Fruit fly (Drosophila melanogaster) whole organism, embryonic: Measurements from ENCODE around the gene Dhpr.

Experiments used
- B-H2 ChIP-seq: fragments of 200-800 bp; sonication (Bioruptor generic); optimal IDR thresholded peaks from 2 replicates; lab custom pipeline; 2018; ENCODE audit warnings: missing biosample characterization, mild to moderate bottlenecking, missing genetic modification characterization
- Bdp1 ChIP-seq: fragments of 200-800 bp; sonication (Bioruptor generic); optimal IDR thresholded peaks from 3 replicates; lab custom pipeline; 2016; ENCODE audit warnings: missing biosample characterization, missing genetic modification characterization
- CG10267 ChIP-seq: fragments of 200-800 bp; sonication (Bioruptor generic); optimal IDR thresholded peaks from 2 replicates; lab custom pipeline; 2018; ENCODE audit warnings: missing biosample characterization, mild to moderate bottlenecking, missing genetic modification characterization, moderate library complexity
- CG10366 ChIP-seq: fragments of 200-800 bp; sonication (Bioruptor generic); IDR thresholded peaks from 2 replicates; pipeline ENCODE4 v1.3.6; 2022; ENCODE audit warnings: missing biosample characterization, missing genetic modification characterization
- CG10565 ChIP-seq: fragments of 200-800 bp; sonication (Bioruptor generic); optimal IDR thresholded peaks from 3 replicates; lab custom pipeline; 2016; ENCODE audit warnings: missing biosample characterization, mild to moderate bottlenecking, missing genetic modification characterization
- CG10654 ChIP-seq: fragments of 200-800 bp; sonication (Bioruptor generic); optimal IDR thresholded peaks from 2 replicates; lab custom pipeline; 2016; ENCODE audit warnings: missing biosample characterization, missing genetic modification characterization
- CG11093 ChIP-seq: fragments of 200-800 bp; sonication (Bioruptor generic); IDR thresholded peaks from 3 replicates; pipeline ENCODE4 v1.3.6; 2022; ENCODE audit warnings: missing biosample characterization, missing genetic modification characterization
- CG11504 ChIP-seq: fragments of 200-800 bp; sonication (Bioruptor generic); optimal IDR thresholded peaks from 3 replicates; lab custom pipeline; 2019; ENCODE audit warnings: missing biosample characterization, mild to moderate bottlenecking, missing genetic modification characterization, moderate library complexity
- CG12299 ChIP-seq: fragments of 200-800 bp; sonication (Bioruptor generic); optimal IDR thresholded peaks from 2 replicates; lab custom pipeline; 2018; ENCODE audit warnings: missing biosample characterization, mild to moderate bottlenecking, missing genetic modification characterization
- CG12391 ChIP-seq: fragments of 200-800 bp; sonication (Bioruptor generic); optimal IDR thresholded peaks from 3 replicates; lab custom pipeline; 2018; ENCODE audit warnings: missing biosample characterization, mild to moderate bottlenecking, missing genetic modification characterization, moderate library complexity
- CG14014 ChIP-seq: fragments of 200-800 bp; sonication (Bioruptor generic); IDR thresholded peaks from 2 replicates; pipeline ENCODE4 v1.3.6; 2022; ENCODE audit warnings: missing biosample characterization, missing genetic modification characterization
- CG15011 ChIP-seq: fragments of 200-800 bp; sonication (Bioruptor generic); optimal IDR thresholded peaks from 3 replicates; lab custom pipeline; 2018; ENCODE audit warnings: missing biosample characterization, mild to moderate bottlenecking, missing genetic modification characterization
- CG15269 ChIP-seq: fragments of 200-800 bp; sonication (Bioruptor generic); optimal IDR thresholded peaks from 2 replicates; lab custom pipeline; 2018; ENCODE audit warnings: missing biosample characterization, mild to moderate bottlenecking, missing genetic modification characterization, moderate library complexity
- CG1647 ChIP-seq: fragments of 200-800 bp; sonication (Bioruptor generic); optimal IDR thresholded peaks from 3 replicates; lab custom pipeline; 2016; ENCODE audit warnings: missing biosample characterization, missing genetic modification characterization
- CG16815 ChIP-seq: fragments of 200-800 bp; sonication (Bioruptor generic); optimal IDR thresholded peaks from 3 replicates; lab custom pipeline; 2017; ENCODE audit warnings: missing biosample characterization, mild to moderate bottlenecking, missing genetic modification characterization
- CG17385 ChIP-seq: fragments of 200-800 bp; sonication (Bioruptor generic); optimal IDR thresholded peaks from 3 replicates; lab custom pipeline; 2018; ENCODE audit warnings: missing biosample characterization, mild to moderate bottlenecking, missing genetic modification characterization
- CG1792 ChIP-seq: fragments of 200-800 bp; sonication (Bioruptor generic); optimal IDR thresholded peaks from 2 replicates; lab custom pipeline; 2016; ENCODE audit warnings: missing biosample characterization, missing genetic modification characterization
- CG18764 ChIP-seq: fragments of 200-800 bp; sonication (Bioruptor generic); optimal IDR thresholded peaks from 3 replicates; lab custom pipeline; 2016; ENCODE audit warnings: missing biosample characterization, missing genetic modification characterization
- CG2712 ChIP-seq: fragments of 200-800 bp; optimal IDR thresholded peaks from 3 replicates; lab custom pipeline; 2019; ENCODE audit warnings: missing biosample characterization, mild to moderate bottlenecking, missing genetic modification characterization, moderate library complexity
- CG32767 ChIP-seq: fragments of 200-800 bp; sonication (Bioruptor generic); IDR thresholded peaks from 2 replicates; pipeline ENCODE4 v1.3.6; 2022; ENCODE audit warnings: missing biosample characterization, missing genetic modification characterization
- CG5180 ChIP-seq: fragments of 200-800 bp; sonication (Bioruptor generic); optimal IDR thresholded peaks from 3 replicates; lab custom pipeline; 2017; ENCODE audit warnings: missing biosample characterization, missing genetic modification characterization, mild to moderate bottlenecking, moderate library complexity, missing genetic modification reagents
- CG7745 ChIP-seq: fragments of 200-800 bp; sonication (Bioruptor generic); optimal IDR thresholded peaks from 2 replicates; lab custom pipeline; 2018; ENCODE audit warnings: missing biosample characterization, mild to moderate bottlenecking, missing genetic modification characterization, moderate library complexity
- CG8089 ChIP-seq: fragments of 200-800 bp; sonication (Bioruptor generic); optimal IDR thresholded peaks from 3 replicates; lab custom pipeline; 2016; ENCODE audit warnings: missing biosample characterization, missing genetic modification characterization
- D19A ChIP-seq: fragments of 200-800 bp; optimal IDR thresholded peaks from 3 replicates; lab custom pipeline; 2019; ENCODE audit warnings: missing biosample characterization, mild to moderate bottlenecking, missing genetic modification characterization, moderate library complexity
- Dfd ChIP-seq, 2 experiments: fragments of >200 bp; optimal IDR thresholded peaks; 2 replicates each; lab custom pipeline; 2017; ENCODE audit warnings: missing biosample characterization in 2 of 2, missing genetic modification characterization in 2 of 2
- ERR ChIP-seq: fragments of 200-800 bp; sonication (Bioruptor generic); optimal IDR thresholded peaks from 2 replicates; lab custom pipeline; 2016; ENCODE audit warnings: missing biosample characterization, missing genetic modification characterization
- Elba2 ChIP-seq: fragments of 200-800 bp; sonication (Bioruptor generic); optimal IDR thresholded peaks from 3 replicates; lab custom pipeline; 2016; ENCODE audit warnings: missing biosample characterization, missing genetic modification characterization
- Hand ChIP-seq: fragments of 200-800 bp; sonication (Bioruptor generic); optimal IDR thresholded peaks from 2 replicates; lab custom pipeline; 2017; ENCODE audit warnings: mild to moderate bottlenecking, missing biosample characterization, missing genetic modification reagents, missing genetic modification characterization
- HmgZ ChIP-seq: fragments of 200-800 bp; sonication (Bioruptor generic); optimal IDR thresholded peaks from 2 replicates; lab custom pipeline; 2018; ENCODE audit warnings: missing biosample characterization, mild to moderate bottlenecking, missing genetic modification characterization
- Hr3 ChIP-seq: fragments of 200-800 bp; sonication (Bioruptor generic); optimal IDR thresholded peaks from 3 replicates; lab custom pipeline; 2016; ENCODE audit warnings: missing biosample characterization, missing genetic modification characterization
- Hr51 ChIP-seq, 2 experiments: fragments of 200-800 bp; sonication (Bioruptor generic); optimal IDR thresholded peaks; 2 replicates in 1 of 2; 3 replicates in 1 of 2; lab custom pipeline; 2016 to 2018; ENCODE audit warnings: missing biosample characterization in 2 of 2, missing genetic modification characterization in 2 of 2, mild to moderate bottlenecking in 1 of 2, moderate library complexity in 1 of 2
- Lpt ChIP-seq: fragments of >200 bp; optimal IDR thresholded peaks from 2 replicates; lab custom pipeline; 2018; ENCODE audit warnings: missing biosample characterization, missing genetic modification characterization
- Max ChIP-seq: fragments of 200-800 bp; sonication (Bioruptor generic); optimal IDR thresholded peaks from 2 replicates; lab custom pipeline; 2016; ENCODE audit warnings: missing biosample characterization, mild to moderate bottlenecking, missing genetic modification characterization
- TFAM ChIP-seq: fragments of 200-800 bp; sonication (Bioruptor generic); optimal IDR thresholded peaks from 2 replicates; lab custom pipeline; 2017; ENCODE audit warnings: missing biosample characterization, missing genetic modification characterization, inconsistent platforms
- abd-A ChIP-seq: fragments of 200-800 bp; sonication (Bioruptor generic); optimal IDR thresholded peaks from 3 replicates; lab custom pipeline; 2019; ENCODE audit warnings: missing biosample characterization, mild to moderate bottlenecking, missing genetic modification characterization, moderate library complexity
- ci ChIP-seq: fragments of 200-800 bp; sonication (Bioruptor generic); IDR thresholded peaks from 3 replicates; pipeline ENCODE4 v1.3.6; 2022; ENCODE audit warnings: missing biosample characterization, missing genetic modification characterization
- dmrt11E ChIP-seq: fragments of 200-800 bp; sonication (Bioruptor generic); optimal IDR thresholded peaks from 3 replicates; lab custom pipeline; 2018; ENCODE audit warnings: missing biosample characterization, mild to moderate bottlenecking, missing genetic modification characterization, moderate library complexity
- her ChIP-seq: fragments of 200-800 bp; sonication (Bioruptor generic); optimal IDR thresholded peaks from 2 replicates; lab custom pipeline; 2016; ENCODE audit warnings: missing biosample characterization, missing genetic modification characterization
- hkb ChIP-seq, 2 experiments: fragments of 200-800 bp in 1 of 2; fragments of >200 bp in 1 of 2; sonication (Bioruptor generic) in 1 of 2; IDR thresholded peaks in 1 of 2; optimal IDR thresholded peaks in 1 of 2; 2 replicates each; pipeline versions ENCODE4 v1.3.6 to Lab custom; 2017 to 2022; ENCODE audit warnings: missing biosample characterization in 1 of 2, missing genetic modification characterization in 1 of 2
- lmd ChIP-seq: fragments of 200-800 bp; sonication (Bioruptor generic); IDR thresholded peaks from 2 replicates; pipeline ENCODE4 v1.3.6; 2022; ENCODE audit warnings: missing biosample characterization, missing genetic modification characterization
- nom ChIP-seq: fragments of 200-800 bp; sonication (Bioruptor generic); optimal IDR thresholded peaks from 2 replicates; lab custom pipeline; 2017; ENCODE audit warnings: missing biosample characterization, missing genetic modification characterization, mild to moderate bottlenecking, moderate library complexity, missing genetic modification reagents
- org-1 ChIP-seq: fragments of 200-800 bp; sonication (Bioruptor generic); optimal IDR thresholded peaks from 2 replicates; lab custom pipeline; 2017; ENCODE audit warnings: missing biosample characterization, missing genetic modification characterization
- slbo ChIP-seq: fragments of 200-800 bp; sonication (Bioruptor generic); IDR thresholded peaks from 2 replicates; pipeline ENCODE4 v1.3.6; 2022; ENCODE audit warnings: missing biosample characterization, missing genetic modification characterization
- tap ChIP-seq: fragments of 200-800 bp; optimal IDR thresholded peaks from 3 replicates; lab custom pipeline; 2019; ENCODE audit warnings: missing biosample characterization, mild to moderate bottlenecking, missing genetic modification characterization, moderate library complexity
- tgo ChIP-seq: fragments of 200-800 bp; sonication (Bioruptor generic); IDR thresholded peaks from 3 replicates; pipeline ENCODE4 v1.3.6; 2022; ENCODE audit warnings: missing biosample characterization, missing genetic modification characterization
- toy ChIP-seq: fragments of 200-800 bp; sonication (Bioruptor generic); IDR thresholded peaks from 2 replicates; pipeline ENCODE4 v1.3.6; 2022; ENCODE audit warnings: missing biosample characterization, missing genetic modification characterization
- unc-4 ChIP-seq: fragments of 200-800 bp; sonication (Bioruptor generic); IDR thresholded peaks from 2 replicates; pipeline ENCODE4 v1.3.6; 2022; ENCODE audit warnings: missing biosample characterization, missing genetic modification characterization; ENCODE audit not compliant: partially characterized antibody
- vvl ChIP-seq: fragments of 200-800 bp; sonication (Bioruptor generic); IDR thresholded peaks from 2 replicates; pipeline ENCODE4 v1.3.6; 2022; ENCODE audit warnings: missing biosample characterization, missing genetic modification characterization

Gene Dhpr

dm6 chr3L:9128700-9129582 lies 5.4 kb upstream of the Dhpr start (continued):
- no peak for TF ChIP-seq Lpt (GFP tag; lab: Kevin White, UChicago)
- no peak for TF ChIP-seq Dfd (GFP tag; optimal IDR thresholded peaks at IDR 0.05; lab: Kevin White, UChicago)
- no peak for TF ChIP-seq Bdp1 (GFP tag; lab: Kevin White, UChicago)
- TF ChIP-seq CG11504, result peak; percentile 81
- TF ChIP-seq D19A (tag; lab: Kevin White, UChicago), result peak; percentile 79
- TF ChIP-seq CG8089, result no peak
- TF ChIP-seq Hand, result no peak
- TF ChIP-seq TFAM (GFP tag; lab: Kevin White, UChicago), result no peak
- TF ChIP-seq org-1 (GFP tag; lab: Kevin White, UChicago), result peak; percentile 68
- peak; percentile 44 for TF ChIP-seq Max (GFP tag; lab: Kevin White, UChicago)
- TF ChIP-seq CG10366, result no peak
- peak; percentile 58; the same call in 1 of the 2 replicates for TF ChIP-seq CG32767 (GFP tag; lab: Robert Waterston, UW)
- no peak for TF ChIP-seq toy (GFP tag; lab: Robert Waterston, UW)
- TF ChIP-seq Hr3, result peak; percentile 71
- peak; percentile 83 for TF ChIP-seq CG2712
- TF ChIP-seq nom (GFP tag; lab: Kevin White, UChicago), result no peak
- no peak for TF ChIP-seq ERR (GFP tag; lab: Kevin White, UChicago)
- TF ChIP-seq tgo, result peak; percentile 39; the same call in 2 of the 3 replicates
- TF ChIP-seq CG7745 (tag; lab: Kevin White, UChicago), result no peak
- TF ChIP-seq HmgZ (tag; lab: Kevin White, UChicago), result no peak
- peak; percentile 49 for TF ChIP-seq lmd (GFP tag; lab: Robert Waterston, UW)
- TF ChIP-seq CG1792 (GFP tag; lab: Kevin White, UChicago), result no peak
- TF ChIP-seq hkb (optimal IDR thresholded peaks at IDR 0.05; lab: Kevin White, UChicago), result no peak
- TF ChIP-seq hkb (GFP tag; IDR thresholded peaks at IDR 0.05; lab: Robert Waterston, UW), result peak; percentile 36; the same call in 1 of the 2 replicates
- TF ChIP-seq B-H2 (GFP tag; lab: Kevin White, UChicago), result no peak
- peak; percentile 75 for TF ChIP-seq CG17385 (GFP tag; lab: Kevin White, UChicago)
- TF ChIP-seq CG10267 (tag; lab: Kevin White, UChicago), result peak; percentile 73
- no peak for TF ChIP-seq her (GFP tag; lab: Kevin White, UChicago)
- peak in 1 of 2 experiments; percentile 87 for TF ChIP-seq Hr51 (GFP tag; optimal IDR thresholded peaks at IDR 0.05; lab: Kevin White, UChicago)
- TF ChIP-seq slbo, result 0 out of 2 replicates have a peak, but pooled peaks have one; percentile 44
- peak; percentile 41 for TF ChIP-seq CG5180
- 0 out of 3 replicates have a peak, but pooled peaks have one; percentile 28 for TF ChIP-seq ci (GFP tag; lab: Robert Waterston, UW)
- TF ChIP-seq CG15011 (GFP tag; lab: Kevin White, UChicago), result peak; percentile 52
- no peak for TF ChIP-seq Elba2 (GFP tag; lab: Kevin White, UChicago)
- peak; percentile 82 for TF ChIP-seq dmrt11E (tag; lab: Kevin White, UChicago)
- TF ChIP-seq CG10565 (GFP tag; lab: Kevin White, UChicago), result no peak
- no peak for TF ChIP-seq CG14014 (GFP tag; lab: Robert Waterston, UW)
- TF ChIP-seq CG1647, result no peak
- TF ChIP-seq CG11093, result peak; percentile 32; the same call in 1 of the 3 replicates
- no peak for TF ChIP-seq CG18764 (GFP tag; lab: Kevin White, UChicago)
- TF ChIP-seq CG15269 (tag; lab: Kevin White, UChicago), result peak; percentile 80
- 0 out of 2 replicates have a peak, but pooled peaks have one; percentile 31 for TF ChIP-seq vvl (GFP tag; lab: Robert Waterston, UW)
- TF ChIP-seq CG16815 (GFP tag; lab: Kevin White, UChicago), result peak; percentile 62
- TF ChIP-seq CG12299, result peak; percentile 24
- no peak for TF ChIP-seq unc-4 (GFP tag; lab: Robert Waterston, UW)
- peak; percentile 49 for TF ChIP-seq tap (tag; lab: Kevin White, UChicago)
- TF ChIP-seq CG12391 (tag; lab: Kevin White, UChicago), result peak; percentile 80
- no peak for TF ChIP-seq abd-A (tag; lab: Kevin White, UChicago)
- TF ChIP-seq CG10654 (GFP tag; lab: Kevin White, UChicago), result peak; percentile 24
